Worm (Caenorhabditis elegans): Measurements from ENCODE around the gene T16H12.13.
A peak's percentile ranks its signal among the peaks of the same experiment; 100 is the strongest.

T16H12.13 gene

DNA sequence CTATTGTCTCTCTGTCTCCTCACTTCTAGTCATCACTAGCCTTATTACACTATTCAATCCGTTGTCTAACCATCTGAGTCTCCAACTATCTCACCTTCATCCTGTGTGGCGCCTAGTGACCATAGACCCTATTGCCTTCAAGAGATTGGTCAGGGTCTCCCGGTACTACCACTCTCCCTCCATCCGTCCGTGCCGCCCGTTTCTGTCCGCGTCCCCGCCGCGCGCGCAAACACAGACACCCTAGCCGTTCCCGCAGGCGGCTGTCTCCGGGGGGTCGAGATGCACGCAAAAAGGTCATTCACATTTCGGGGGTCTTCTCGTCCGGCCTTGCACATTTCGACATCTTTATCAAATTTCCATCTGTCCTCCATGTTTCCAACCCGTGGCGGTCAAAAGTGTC is 9.3 kb downstream of the T16H12.13 start (continued):
- TF ChIP-seq nhr-120 (GFP tag; IDR thresholded peaks at IDR 0.05) (0 out of 2 replicates have a peak, but pooled peaks have one; percentile 57), bed-1 (GFP tag; IDR thresholded peaks at IDR 0.05) (no peak), ekl-4 (GFP tag; IDR thresholded peaks at IDR 0.05) (0 out of 2 replicates have a peak, but pooled peaks have one; percentile 64), sdz-38 (tag; optimal IDR thresholded peaks at IDR 0.05) (no peak), egrh-3 (GFP tag; IDR thresholded peaks at IDR 0.05) (peak; percentile 88), dox-1 (GFP tag; IDR thresholded peaks at IDR 0.05) (peak; percentile 13; the same call in 1 of the 2 replicates), hmg-1.2 (GFP tag; IDR thresholded peaks at IDR 0.05) (peak; percentile 31; the same call in 1 of the 2 replicates), nhr-179 (tag; optimal IDR thresholded peaks at IDR 0.05) (no peak), lag-1 (GFP tag; IDR thresholded peaks at IDR 0.05) (no peak), ZK185.1 (tag; optimal IDR thresholded peaks at IDR 0.05; ENCODE audit: poor library complexity, severe bottlenecking) (no peak), efl-1 (GFP tag; optimal IDR thresholded peaks at IDR 0.05) (peak; percentile 35), ets-4 (GFP tag; optimal IDR thresholded peaks at IDR 0.05) (no peak), egl-18 (GFP tag; IDR thresholded peaks at IDR 0.05) (no peak), aptf-3 (GFP tag; IDR thresholded peaks at IDR 0.05) (no peak), Y56A3A.18 (GFP tag; IDR thresholded peaks at IDR 0.05) (no peak), lin-26 (GFP tag; IDR thresholded peaks at IDR 0.05) (0 out of 2 replicates have a peak, but pooled peaks have one; percentile 24), ztf-22 (GFP tag; optimal IDR thresholded peaks at IDR 0.05) (no peak), F52B5.7 (tag; optimal IDR thresholded peaks at IDR 0.05) (no peak), B0261.1 (tag; optimal IDR thresholded peaks at IDR 0.05) (no peak), snpc-4 (GFP tag; optimal IDR thresholded peaks at IDR 0.05) (no peak), snpc-4 (tag; optimal IDR thresholded peaks at IDR 0.05) (no peak), madf-6 (GFP tag; IDR thresholded peaks at IDR 0.05) (peak; percentile 52; the same call in 1 of the 2 replicates), ztf-28 (GFP tag; IDR thresholded peaks at IDR 0.05) (no peak), tbx-9 (tag; optimal IDR thresholded peaks at IDR 0.05; ENCODE audit: borderline replicate concordance) (no peak)

DNA sequence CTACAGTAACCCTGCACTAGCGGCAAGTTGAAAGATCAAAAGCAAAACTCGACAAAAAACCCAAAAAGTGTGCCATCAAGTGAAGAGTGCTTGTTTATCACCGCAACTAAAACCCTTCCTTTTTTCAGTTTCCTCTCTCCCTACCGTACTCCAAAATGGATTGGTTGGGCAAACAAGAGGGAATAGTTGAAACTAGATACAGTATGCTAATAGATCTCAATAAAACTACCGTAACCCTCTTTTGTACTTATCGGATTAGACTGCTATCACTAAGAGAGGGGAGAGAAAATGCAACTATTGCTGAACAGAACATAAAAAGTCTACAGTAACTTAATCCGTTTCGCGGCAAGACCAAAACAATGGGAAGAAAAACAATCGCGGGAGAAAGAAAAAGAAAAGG is 10.2 kb downstream of the T16H12.13 start:
- TF ChIP-seq nfya-2 (GFP tag; IDR thresholded peaks at IDR 0.05) (0 out of 2 replicates have a peak, but pooled peaks have one; percentile 26), bed-1 (GFP tag; IDR thresholded peaks at IDR 0.05) (no peak), D2030.7 (GFP tag; IDR thresholded peaks at IDR 0.05) (no peak)

DNA sequence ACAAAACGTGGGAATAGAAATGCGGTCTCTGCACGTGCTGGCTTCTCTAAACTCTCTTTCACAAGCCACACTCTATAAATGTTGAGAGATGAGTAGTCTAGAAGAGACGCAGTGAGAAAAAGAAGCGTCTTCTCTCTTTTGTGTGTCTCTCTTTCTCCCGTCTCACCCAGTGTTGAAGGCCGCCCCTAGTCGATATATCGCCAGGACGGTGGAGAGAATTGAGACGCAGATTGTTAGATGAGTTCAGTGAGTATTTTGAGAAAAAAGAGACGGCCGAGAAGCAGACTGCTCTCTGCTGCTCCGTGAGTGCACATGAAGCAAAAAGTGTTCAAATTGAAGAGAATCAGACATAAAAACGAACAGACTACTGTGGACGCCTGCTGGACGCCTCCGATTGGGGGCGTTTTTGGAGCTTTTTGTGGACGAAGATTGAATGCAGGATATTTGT is 11.3 kb downstream of the T16H12.13 start:
- no peak for TF ChIP-seq ztf-22 (GFP tag; optimal IDR thresholded peaks at IDR 0.05)
- TF ChIP-seq dpl-1 (GFP tag; optimal IDR thresholded peaks at IDR 0.05): no peak
- TF ChIP-seq F37B4.10 (GFP tag; IDR thresholded peaks at IDR 0.05): no peak
- peak; percentile 91 for TF ChIP-seq nfyb-1 (GFP tag; IDR thresholded peaks at IDR 0.05)
- TF ChIP-seq nhr-27 (tag; optimal IDR thresholded peaks at IDR 0.05): no peak
- TF ChIP-seq repo-1 (tag; optimal IDR thresholded peaks at IDR 0.05): peak; percentile 40
- no peak for TF ChIP-seq F55B11.4 (tag; optimal IDR thresholded peaks at IDR 0.05; ENCODE audit: borderline replicate concordance, insufficient read depth)
- no peak for TF ChIP-seq mxl-1 (tag; optimal IDR thresholded peaks at IDR 0.05)
- no peak for TF ChIP-seq ama-1 (optimal IDR thresholded peaks at IDR 0.05)
- TF ChIP-seq ama-1 (GFP tag; optimal IDR thresholded peaks at IDR 0.05): no peak
- peak; percentile 45 for TF ChIP-seq tbp1 (GFP tag; optimal IDR thresholded peaks at IDR 0.05)
- TF ChIP-seq bed-2 (GFP tag; IDR thresholded peaks at IDR 0.05): no peak
- TF ChIP-seq ceh-100 (GFP tag; IDR thresholded peaks at IDR 0.05): no peak
- no peak for TF ChIP-seq snpc-1.1 (tag; optimal IDR thresholded peaks at IDR 0.05; ENCODE audit: insufficient read depth)
- no peak for TF ChIP-seq aptf-2 (GFP tag; conservative IDR thresholded peaks at IDR 0.05)
- TF ChIP-seq him-1 (tag; optimal IDR thresholded peaks at IDR 0.05): no peak
- peak; percentile 79 for TF ChIP-seq chd-7 (tag; optimal IDR thresholded peaks at IDR 0.05)
- TF ChIP-seq ztf-28 (GFP tag; IDR thresholded peaks at IDR 0.05): 0 out of 2 replicates have a peak, but pooled peaks have one; percentile 13
- no peak for TF ChIP-seq nfya-1 (tag; optimal IDR thresholded peaks at IDR 0.05; ENCODE audit: borderline replicate concordance, insufficient read depth)
- peak; percentile 92 for TF ChIP-seq K12H6.12 (tag; optimal IDR thresholded peaks at IDR 0.05)
- peak; percentile 61; the same call in 1 of the 2 replicates for TF ChIP-seq lin-26 (GFP tag; IDR thresholded peaks at IDR 0.05)
- TF ChIP-seq bed-1 (GFP tag; IDR thresholded peaks at IDR 0.05): no peak
- TF ChIP-seq egl-44 (GFP tag; IDR thresholded peaks at IDR 0.05): no peak
- TF ChIP-seq attf-6 (GFP tag; IDR thresholded peaks at IDR 0.05): no peak
- no peak for TF ChIP-seq F57C9.4 (tag; optimal IDR thresholded peaks at IDR 0.05)

Data from whole organism, young adult.